Worm (Caenorhabditis elegans): ENCODE results near the gene F10C1.8.

DNA sequence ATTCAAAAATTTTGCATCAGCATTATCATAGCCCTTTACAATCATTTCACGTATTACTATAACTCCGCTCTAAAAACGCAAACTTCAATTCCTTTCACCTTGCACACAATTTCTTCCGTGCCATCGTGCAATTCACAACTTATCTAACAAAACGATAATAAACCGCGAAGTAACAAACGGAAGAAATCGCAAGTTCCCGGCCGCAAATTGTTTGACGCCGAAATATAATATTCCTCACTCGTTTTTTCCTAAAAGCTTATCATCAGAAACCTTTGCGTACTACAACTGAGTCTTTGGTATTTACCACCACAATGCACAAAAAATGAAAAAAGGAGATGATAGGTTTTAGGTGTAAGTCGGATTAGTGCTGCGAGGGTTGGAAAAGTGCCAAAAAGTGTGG lies 7.0 kb upstream of the F10C1.8 start:
- TF ChIP-seq dao-5 (tag; optimal IDR thresholded peaks at IDR 0.05): no peak
- no peak for TF ChIP-seq W03F9.2 (tag; optimal IDR thresholded peaks at IDR 0.05)
- TF ChIP-seq him-1 (tag; optimal IDR thresholded peaks at IDR 0.05): no peak

Data from whole organism, L4/young adult.